Worm (Caenorhabditis elegans) whole organism, young adult: ENCODE measurements around the gene srsx-13.

ENCODE experiments used
- B0035.1 ChIP-seq: sonication (generic microtip); optimal IDR thresholded peaks from 2 replicates; lab custom pipeline; 2016; ENCODE audit warnings: missing genetic modification characterization, mild to moderate bottlenecking, missing compliant biosample characterization, missing genotype, missing genetic modification reagents
- B0261.1 ChIP-seq: sonication (generic microtip); optimal IDR thresholded peaks from 2 replicates; lab custom pipeline; 2016; ENCODE audit warnings: mild to moderate bottlenecking, missing genetic modification characterization, moderate library complexity, missing compliant biosample characterization
- Y95B8A.8 ChIP-seq: fragments of 200-800 bp; sonication (Bioruptor generic); IDR thresholded peaks from 2 replicates; pipeline ENCODE4 v1.3.6; 2022; ENCODE audit warnings: missing genetic modification reagents, missing genetic modification characterization, missing compliant biosample characterization
- atf-7 ChIP-seq: sonication (generic microtip); optimal IDR thresholded peaks from 2 replicates; lab custom pipeline; 2017; ENCODE audit warnings: mild to moderate bottlenecking, missing genetic modification characterization, missing compliant biosample characterization
- attf-5 ChIP-seq: fragments of 200-800 bp; sonication (Bioruptor generic); optimal IDR thresholded peaks from 2 replicates; lab custom pipeline; 2018; ENCODE audit warnings: mild to moderate bottlenecking, missing genetic modification characterization, missing compliant biosample characterization
- ceh-100 ChIP-seq: fragments of 200-800 bp; sonication (Bioruptor generic); IDR thresholded peaks from 2 replicates; pipeline ENCODE4 v1.3.6; 2022; ENCODE audit warnings: missing genetic modification reagents, missing genetic modification characterization, missing compliant biosample characterization
- dpl-1 ChIP-seq: fragments of 150-350 bp; optimal IDR thresholded peaks from 2 replicates; lab custom pipeline; 2014; ENCODE audit warnings: missing biosample characterization, missing genetic modification reagents, missing genetic modification characterization
- lin-26 ChIP-seq: fragments of 200-800 bp; sonication (Bioruptor generic); IDR thresholded peaks from 2 replicates; pipeline ENCODE4 v1.3.6; 2022; ENCODE audit warnings: missing genetic modification reagents, missing genetic modification characterization, missing compliant biosample characterization
- snpc-3.4 ChIP-seq: sonication (generic microtip); optimal IDR thresholded peaks from 2 replicates; lab custom pipeline; 2017; ENCODE audit warnings: missing genetic modification characterization, mild to moderate bottlenecking, missing compliant biosample characterization, antibody characterized with exemption, moderate library complexity, missing genotype, missing genetic modification reagents
- snpc-4 ChIP-seq, 5 experiments: fragments of 150-350 bp in 1 of 5; sonication (generic microtip) in 4 of 5; optimal IDR thresholded peaks; 2 replicates each; lab custom pipeline; 2014 to 2018; ENCODE audit warnings: missing genetic modification characterization in 5 of 5, missing biosample characterization in 3 of 5, antibody characterized with exemption in 2 of 5, mild to moderate bottlenecking in 2 of 5, missing compliant biosample characterization in 2 of 5, missing genotype in 2 of 5, moderate library complexity in 2 of 5, missing genetic modification reagents in 1 of 5

ce11 chrV:4995155-4995554 lies 12.2 kb upstream of the srsx-13 start, which contains the start of gene ncx-9:
- TF ChIP-seq B0035.1 (no peak), atf-7 (no peak), dpl-1 (GFP tag; lab: Kevin White, UChicago) (no peak), ceh-100 (no peak), attf-5 (no peak), Y95B8A.8 (GFP tag; lab: Robert Waterston, UW) (no peak), snpc-3.4 (no peak), snpc-4 (GFP tag; optimal IDR thresholded peaks at IDR 0.05; lab: Kevin White, UChicago) (no peak), snpc-4 (tag; optimal IDR thresholded peaks at IDR 0.05; lab: Kevin White, UChicago) (no peak), lin-26 (no peak), B0261.1 (tag; lab: Kevin White, UChicago) (no peak)
